Worm (Caenorhabditis elegans) whole organism, L3 larva: ENCODE measurements around the gene rab-33.

Experiments
- ZK546.5 ChIP-seq: sonication (generic microtip); optimal IDR thresholded peaks from 2 replicates; lab custom pipeline; 2017; ENCODE audit warnings: missing biosample characterization, missing genetic modification characterization
- egl-27 ChIP-seq: sonication (generic microtip); optimal IDR thresholded peaks from 4 replicates; lab custom pipeline; 2017; ENCODE audit warnings: missing biosample characterization, missing genetic modification reagents, missing genetic modification characterization
- elt-2 ChIP-seq: sonication (generic microtip); optimal IDR thresholded peaks from 2 replicates; lab custom pipeline; 2016; ENCODE audit warnings: missing genetic modification reagents, mild to moderate bottlenecking, missing genetic modification characterization, missing compliant biosample characterization
- fos-1 ChIP-seq: fragments of 150-350 bp; optimal IDR thresholded peaks from 2 replicates; lab custom pipeline; 2014; ENCODE audit warnings: missing biosample characterization, missing genetic modification characterization
- hmg-11 ChIP-seq: sonication (generic microtip); optimal IDR thresholded peaks from 2 replicates; lab custom pipeline; 2016; ENCODE audit warnings: missing genetic modification characterization, missing compliant biosample characterization
- nhr-11 ChIP-seq: fragments of 150-350 bp; optimal IDR thresholded peaks from 2 replicates; lab custom pipeline; 2014; ENCODE audit warnings: missing biosample characterization, missing genetic modification characterization
- nhr-23 ChIP-seq: fragments of 150-350 bp; optimal IDR thresholded peaks from 2 replicates; lab custom pipeline; 2014; ENCODE audit warnings: missing biosample characterization, missing genetic modification reagents, missing genetic modification characterization
- nhr-43 ChIP-seq: sonication (generic microtip); optimal IDR thresholded peaks from 2 replicates; lab custom pipeline; 2016; ENCODE audit warnings: mild to moderate bottlenecking, missing genetic modification characterization, missing compliant biosample characterization; ENCODE audit not compliant: poor library complexity, severe bottlenecking
- nhr-67 ChIP-seq: fragments of 150-350 bp; optimal IDR thresholded peaks from 2 replicates; lab custom pipeline; 2014; ENCODE audit warnings: missing biosample characterization, missing genetic modification characterization
- nhr-76 ChIP-seq: fragments of 150-350 bp; sonication (generic microtip); optimal IDR thresholded peaks from 5 replicates; lab custom pipeline; 2014; ENCODE audit warnings: missing biosample characterization, missing genetic modification characterization
- pha-4 ChIP-seq: fragments of 150-350 bp; optimal IDR thresholded peaks from 2 replicates; lab custom pipeline; 2014; ENCODE audit warnings: missing biosample characterization, missing genetic modification reagents, missing genetic modification characterization
- snpc-4 ChIP-seq: fragments of 150-350 bp; optimal IDR thresholded peaks from 2 replicates; lab custom pipeline; 2014; ENCODE audit warnings: missing biosample characterization, missing genetic modification characterization
- unc-62 ChIP-seq: fragments of 150-350 bp; sonication (generic microtip); optimal IDR thresholded peaks from 4 replicates; lab custom pipeline; 2014; ENCODE audit warnings: missing biosample characterization, missing genetic modification reagents, missing genetic modification characterization
- zag-1 ChIP-seq: fragments of 150-350 bp; optimal IDR thresholded peaks from 2 replicates; lab custom pipeline; 2014; ENCODE audit warnings: missing biosample characterization, missing genetic modification characterization

DNA sequence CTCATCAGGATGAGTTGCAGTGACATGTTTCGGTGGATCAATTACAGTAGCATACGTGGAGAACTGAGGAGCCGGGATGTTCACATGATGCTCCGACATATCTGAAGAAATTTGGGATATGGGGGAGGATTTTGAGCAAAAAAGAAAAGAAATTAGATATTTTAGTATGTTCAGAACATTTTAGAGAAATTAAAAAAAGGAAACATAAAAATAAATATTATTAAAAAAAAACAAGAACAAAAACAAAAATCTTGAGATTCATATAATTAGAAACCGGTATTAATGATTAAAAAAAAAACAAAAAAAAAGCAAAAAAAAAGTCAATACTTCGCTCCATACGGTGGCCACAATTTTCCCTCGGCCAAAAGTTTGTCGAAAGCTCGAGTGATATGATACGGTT lies at the start of gene rab-33:
- TF ChIP-seq elt-2 (tag; lab: Kevin White, UChicago): no peak
- no peak for TF ChIP-seq nhr-43
- TF ChIP-seq nhr-11: no peak
- TF ChIP-seq egl-27 (tag; lab: Kevin White, UChicago): no peak
- TF ChIP-seq pha-4: no peak
- no peak for TF ChIP-seq zag-1 (tag; lab: Kevin White, UChicago)
- TF ChIP-seq nhr-67 (tag; lab: Kevin White, UChicago): no peak
- TF ChIP-seq fos-1 (tag; lab: Kevin White, UChicago): no peak
- TF ChIP-seq nhr-23 (tag; lab: Kevin White, UChicago): no peak
- no peak for TF ChIP-seq unc-62
- TF ChIP-seq ZK546.5 (tag; lab: Kevin White, UChicago): no peak
- no peak for TF ChIP-seq snpc-4 (tag; lab: Kevin White, UChicago)
- no peak for TF ChIP-seq nhr-76 (tag; lab: Kevin White, UChicago)
- TF ChIP-seq hmg-11 (tag; lab: Kevin White, UChicago): no peak
